Fruit fly (Drosophila melanogaster) whole organism, wandering third instar larva: Measurements from ENCODE around the gene Cpr64Aa.

Source experiments
- Abd-B ChIP-seq: fragments of >200 bp; optimal IDR thresholded peaks from 2 replicates; lab custom pipeline; 2017; ENCODE audit warnings: missing biosample characterization, missing genetic modification characterization
- HLH106 ChIP-seq: fragments of 200-800 bp; optimal IDR thresholded peaks from 3 replicates; lab custom pipeline; 2019; ENCODE audit warnings: missing biosample characterization, mild to moderate bottlenecking, missing genetic modification characterization, moderate library complexity
- Mio ChIP-seq: sonication (Bioruptor generic); optimal IDR thresholded peaks from 2 replicates; lab custom pipeline; 2016; ENCODE audit warnings: missing biosample characterization, missing genetic modification characterization
- OdsH ChIP-seq: fragments of 200-800 bp; sonication (Bioruptor generic); optimal IDR thresholded peaks from 2 replicates; lab custom pipeline; 2016; ENCODE audit warnings: missing biosample characterization, mild to moderate bottlenecking, missing genetic modification characterization
- br ChIP-seq: fragments of 200-800 bp; sonication (Bioruptor generic); optimal IDR thresholded peaks from 2 replicates; lab custom pipeline; 2016; ENCODE audit warnings: missing biosample characterization, missing genetic modification characterization
- brk ChIP-seq: fragments of 200-800 bp; sonication (Bioruptor generic); optimal IDR thresholded peaks from 2 replicates; lab custom pipeline; 2016; ENCODE audit warnings: missing biosample characterization, mild to moderate bottlenecking, missing genetic modification characterization
- fru ChIP-seq: fragments of 200-800 bp; sonication (Bioruptor generic); optimal IDR thresholded peaks from 3 replicates; lab custom pipeline; 2016; ENCODE audit warnings: missing biosample characterization, mild to moderate bottlenecking, missing genetic modification characterization
- lola ChIP-seq: fragments of >200 bp; optimal IDR thresholded peaks from 2 replicates; lab custom pipeline; 2017; ENCODE audit warnings: missing biosample characterization, missing genetic modification characterization
- pan ChIP-seq: fragments of >200 bp; optimal IDR thresholded peaks from 2 replicates; lab custom pipeline; 2017
- psq ChIP-seq: fragments of 200-800 bp; sonication (Bioruptor generic); optimal IDR thresholded peaks from 3 replicates; lab custom pipeline; 2017; ENCODE audit warnings: missing biosample characterization, mild to moderate bottlenecking, missing genetic modification characterization, moderate library complexity
- sv ChIP-seq: fragments of 200-800 bp; sonication (Bioruptor generic); optimal IDR thresholded peaks from 3 replicates; lab custom pipeline; 2016; ENCODE audit warnings: missing biosample characterization, missing genetic modification characterization
- usp ChIP-seq: fragments of >200 bp; optimal IDR thresholded peaks from 2 replicates; lab custom pipeline; 2017; ENCODE audit warnings: missing biosample characterization, missing genetic modification characterization

DNA sequence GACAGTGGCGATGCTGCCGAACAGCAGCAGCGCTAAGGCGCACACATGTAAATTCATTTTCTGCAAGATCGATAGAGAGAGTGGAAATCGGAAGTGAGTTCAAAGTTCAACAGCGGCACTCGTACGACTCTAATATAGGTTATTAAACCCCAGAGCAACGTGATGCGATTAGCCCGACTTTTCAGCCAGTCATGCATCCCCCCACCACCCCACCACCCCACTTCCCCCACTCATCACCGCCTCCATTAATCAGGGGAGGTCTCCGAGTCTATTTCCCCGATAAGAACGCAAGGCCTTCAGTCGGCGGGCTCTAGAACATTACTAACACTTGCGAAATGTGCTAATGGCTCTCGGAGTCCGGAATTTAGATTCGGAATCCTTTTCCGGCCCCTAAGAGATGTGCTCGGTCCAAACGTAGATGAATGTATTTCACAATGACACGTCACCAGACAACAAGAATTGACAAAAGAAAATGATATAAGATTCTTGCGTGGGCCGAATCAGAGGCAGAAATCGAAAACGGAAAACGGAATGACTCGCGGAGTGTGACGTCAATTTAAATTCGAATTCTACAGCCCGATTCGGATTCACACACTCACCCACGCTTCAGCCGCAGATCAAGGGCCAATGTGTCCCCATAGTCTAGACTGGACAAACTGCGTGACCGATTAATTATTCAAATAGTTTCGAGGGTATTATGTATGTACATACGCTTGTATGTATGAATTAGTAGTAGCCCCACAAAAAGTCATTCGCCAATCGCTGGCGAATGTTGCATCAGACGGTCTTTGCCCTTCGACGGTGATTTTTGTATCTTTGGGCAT, 16.9 kb upstream of the Cpr64Aa start:
- no peak for TF ChIP-seq brk (GFP tag; lab: Kevin White, UChicago)
- TF ChIP-seq HLH106 = no peak
- TF ChIP-seq Abd-B (GFP tag; lab: Kevin White, UChicago) = no peak
- no peak for TF ChIP-seq psq (GFP tag; lab: Kevin White, UChicago)
- TF ChIP-seq usp (GFP tag; lab: Kevin White, UChicago) = no peak
- TF ChIP-seq pan = no peak
- TF ChIP-seq lola (GFP tag; lab: Kevin White, UChicago) = no peak
- no peak for TF ChIP-seq OdsH (GFP tag; lab: Kevin White, UChicago)
- no peak for TF ChIP-seq sv (GFP tag; lab: Kevin White, UChicago)
- no peak for TF ChIP-seq fru (GFP tag; lab: Kevin White, UChicago)
- TF ChIP-seq Mio (GFP tag; lab: Kevin White, UChicago) = no peak
- no peak for TF ChIP-seq br (GFP tag; lab: Kevin White, UChicago)
